Fruit fly (Drosophila melanogaster): Measurements from ENCODE around the gene Hsp60A.

The Hsp60A gene

DNA sequence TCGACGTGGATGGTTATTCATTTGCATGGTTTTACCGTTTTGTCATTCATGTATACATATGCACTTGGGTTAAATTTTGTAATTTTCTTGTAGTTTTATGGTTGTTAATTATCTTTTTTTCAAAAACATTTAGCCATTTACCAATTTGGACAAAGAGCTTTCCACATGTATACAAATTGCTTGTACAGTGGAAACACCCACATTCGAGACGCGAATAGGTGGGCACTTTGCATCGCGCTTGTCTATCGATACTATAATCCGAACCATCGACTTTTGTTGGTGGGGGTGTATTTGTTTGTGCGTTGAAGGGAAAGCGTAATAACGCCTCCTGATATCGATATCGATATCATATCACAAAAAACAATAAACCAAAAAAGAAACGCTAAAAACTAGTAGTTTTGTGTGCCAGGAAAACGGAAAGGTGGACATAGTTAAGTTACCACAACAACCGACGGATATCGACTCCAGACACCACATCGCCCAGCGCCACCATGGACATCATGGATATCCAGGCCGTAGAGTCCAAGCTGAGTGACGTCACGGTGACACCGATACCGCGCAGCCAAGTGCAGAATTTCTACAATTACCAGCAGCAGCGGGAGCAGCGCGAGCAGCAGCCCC is 29.4 kb downstream of the Hsp60A start, which contains the start of gene CDK2AP1 (continued):
- no peak for TF ChIP-seq Sox102F (GFP tag; optimal IDR thresholded peaks at IDR 0.05)
- no peak for TF ChIP-seq CG8319 (GFP tag; optimal IDR thresholded peaks at IDR 0.05)
- TF ChIP-seq CG11902 (GFP tag; optimal IDR thresholded peaks at IDR 0.05), result no peak
- TF ChIP-seq salr (GFP tag; optimal IDR thresholded peaks at IDR 0.05), result no peak
- TF ChIP-seq CG8632 (GFP tag; optimal IDR thresholded peaks at IDR 0.05), result no peak
- no peak for TF ChIP-seq Ets21C (GFP tag; optimal IDR thresholded peaks at IDR 0.05)
- no peak for TF ChIP-seq lz (GFP tag; optimal IDR thresholded peaks at IDR 0.05)
- no peak for TF ChIP-seq CG7368 (GFP tag; optimal IDR thresholded peaks at IDR 0.05)
- no peak for TF ChIP-seq CG6792 (GFP tag; optimal IDR thresholded peaks at IDR 0.05)
- no peak for TF ChIP-seq CG3919 (GFP tag; optimal IDR thresholded peaks at IDR 0.05)
- no peak for TF ChIP-seq CG15336 (GFP tag; IDR thresholded peaks at IDR 0.05)
- peak; percentile 74 for TF ChIP-seq CG1621 (tag; optimal IDR thresholded peaks at IDR 0.05)
- TF ChIP-seq CG3032 (tag; optimal IDR thresholded peaks at IDR 0.05), result peak; percentile 30
- TF ChIP-seq cyc (GFP tag; optimal IDR thresholded peaks at IDR 0.05), result peak; percentile 7
- TF ChIP-seq Eip93F (GFP tag; optimal IDR thresholded peaks at IDR 0.05), result no peak
- no peak for TF ChIP-seq Sox15 (GFP tag; optimal IDR thresholded peaks at IDR 0.05)
- no peak for TF ChIP-seq Blimp-1 (GFP tag; optimal IDR thresholded peaks at IDR 0.05)
- peak; percentile 36 for TF ChIP-seq CG31627 (GFP tag; optimal IDR thresholded peaks at IDR 0.05)

DNA sequence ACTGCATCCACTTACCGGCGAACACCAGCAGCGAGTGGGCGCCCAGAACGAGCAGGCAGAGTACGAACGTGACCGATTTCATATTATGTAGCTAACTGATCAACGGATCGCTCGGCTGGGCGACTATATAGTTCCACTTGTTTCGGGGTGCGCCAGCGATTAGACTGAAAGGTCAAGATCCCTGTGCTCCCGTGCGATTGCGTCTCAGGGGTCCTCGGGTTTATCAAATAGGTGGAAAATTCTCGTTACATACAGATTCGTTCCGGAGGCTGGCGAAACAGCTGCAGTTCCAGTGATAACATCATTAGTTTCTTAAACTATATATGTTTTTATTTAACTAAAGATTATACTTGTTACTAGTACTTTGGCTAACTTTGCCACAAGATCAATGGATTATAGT is 31.9 kb downstream of the Hsp60A start, which contains the start of gene ssp7:
Gene ssp7, minus strand, starts transcription at position 101 of the 400 bp plus-strand sequence.
- TF ChIP-seq fd85E (GFP tag; optimal IDR thresholded peaks at IDR 0.05) (no peak), CG11294 (GFP tag; IDR thresholded peaks at IDR 0.05) (no peak), OdsH (GFP tag; optimal IDR thresholded peaks at IDR 0.05) (no peak), CG11762 (GFP tag; optimal IDR thresholded peaks at IDR 0.05; ENCODE audit: insufficient read depth) (no peak), CG10631 (GFP tag; optimal IDR thresholded peaks at IDR 0.05) (no peak), Hr38 (GFP tag; optimal IDR thresholded peaks at IDR 0.05) (no peak), CG11902 (GFP tag; optimal IDR thresholded peaks at IDR 0.05) (no peak), Sox102F (GFP tag; optimal IDR thresholded peaks at IDR 0.05) (no peak), eg (GFP tag; IDR thresholded peaks at IDR 0.05) (no peak), CG8119 (GFP tag; IDR thresholded peaks at IDR 0.05) (no peak), topi (GFP tag; optimal IDR thresholded peaks at IDR 0.05) (no peak), Lpt (GFP tag; optimal IDR thresholded peaks at IDR 0.05) (no peak), Hr4 (GFP tag; optimal IDR thresholded peaks at IDR 0.05) (no peak), ss (GFP tag; optimal IDR thresholded peaks at IDR 0.05) (no peak)

DNA sequence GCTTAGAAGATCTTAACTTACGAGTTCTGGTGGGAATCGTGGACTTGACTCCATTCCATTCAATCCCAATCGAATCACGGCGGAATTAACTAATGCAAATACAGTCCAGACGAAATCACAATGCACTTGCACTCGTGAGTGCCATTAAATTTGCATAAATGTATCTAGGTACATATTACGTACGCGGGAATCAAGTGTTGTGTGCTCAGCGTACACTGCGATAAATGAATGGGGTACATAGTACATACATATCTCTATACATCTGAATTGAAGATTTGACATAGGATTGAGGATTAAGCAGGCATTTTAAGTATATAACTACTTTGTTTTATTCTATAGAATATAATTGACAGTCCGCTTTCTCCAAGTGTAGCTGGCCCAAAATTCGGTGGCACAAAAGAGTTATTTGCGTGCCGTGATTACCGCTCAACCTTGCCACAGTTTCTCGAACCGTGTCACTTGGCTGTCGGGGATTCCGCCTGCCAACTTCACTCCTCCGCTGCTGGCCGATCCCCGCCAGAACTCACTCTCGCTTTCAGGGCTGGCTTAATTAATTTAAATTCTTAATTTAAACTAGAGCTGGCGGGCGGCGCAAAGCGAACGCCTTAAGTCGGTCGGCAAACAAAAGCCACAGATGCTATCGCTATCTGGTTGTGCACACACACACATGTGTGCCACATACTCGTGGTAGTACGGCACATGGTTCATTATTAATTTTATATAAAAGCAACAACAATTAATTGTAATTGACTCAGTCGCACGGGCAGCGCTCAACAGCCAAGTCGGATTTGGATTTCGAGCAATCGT is 33.7 kb downstream of the Hsp60A start, which contains the start of the genes CG15199 and CG15202:
Gene CG15199, minus strand, starts transcription at position 51 of the 807 bp plus-strand sequence.
Gene CG15202, plus strand, starts transcription at position 757 of the 807 bp plus-strand sequence.
- peak; percentile 68 for TF ChIP-seq Eip78C (GFP tag)
- peak; percentile 4 for TF ChIP-seq Met (GFP tag; optimal IDR thresholded peaks at IDR 0.05)
- no peak for TF ChIP-seq CG3032 (tag; optimal IDR thresholded peaks at IDR 0.05)

DNA sequence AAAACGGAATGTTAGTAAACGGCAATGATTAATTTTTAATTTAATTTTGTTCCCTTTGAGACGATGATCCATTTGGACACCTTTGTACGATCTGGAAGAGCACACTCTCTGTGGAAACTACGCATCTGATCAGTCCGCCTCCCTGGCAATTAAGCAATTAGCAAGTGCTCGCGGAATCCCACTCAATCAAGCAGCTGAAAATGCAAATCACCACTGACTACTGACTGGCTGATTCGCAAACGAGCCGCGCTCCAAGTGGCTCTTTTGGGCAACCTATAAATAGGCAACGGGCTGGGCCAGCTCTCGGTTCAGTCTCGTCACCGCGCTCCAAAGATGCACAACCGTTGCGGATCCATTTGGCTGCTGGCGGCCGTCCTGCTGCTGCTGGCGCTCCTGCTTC is 35.5 kb downstream of the Hsp60A start, which contains the start of gene CG15201:
Gene CG15201, plus strand, starts transcription at position 301 of the 400 bp plus-strand sequence.
- TF ChIP-seq salr (GFP tag; optimal IDR thresholded peaks at IDR 0.05), result no peak
- no peak for TF ChIP-seq CG11294 (GFP tag; IDR thresholded peaks at IDR 0.05)
- no peak for TF ChIP-seq Gug (GFP tag; IDR thresholded peaks at IDR 0.05)
- no peak for TF ChIP-seq pdm3 (GFP tag; optimal IDR thresholded peaks at IDR 0.05)
- no peak for TF ChIP-seq eg (GFP tag; IDR thresholded peaks at IDR 0.05)
